Worm (Caenorhabditis elegans) whole organism, young adult: Measurements from ENCODE around the gene lec-11.
A peak's percentile ranks its signal among the peaks of the same experiment; 100 is the strongest.

Source experiments
- B0261.1 ChIP-seq: sonication (generic microtip); optimal IDR thresholded peaks from 2 replicates; lab custom pipeline; 2016; ENCODE audit warnings: mild to moderate bottlenecking, missing genetic modification characterization, moderate library complexity, missing compliant biosample characterization
- F10E7.11 ChIP-seq: sonication (generic microtip); optimal IDR thresholded peaks from 2 replicates; lab custom pipeline; 2017; ENCODE audit warnings: mild to moderate bottlenecking, missing genetic modification characterization, moderate library complexity, missing compliant biosample characterization
- F23B12.7 ChIP-seq: sonication (generic microtip); optimal IDR thresholded peaks from 2 replicates; lab custom pipeline; 2017; ENCODE audit warnings: missing genetic modification characterization, mild to moderate bottlenecking, missing compliant biosample characterization, antibody characterized with exemption, moderate library complexity; ENCODE audit not compliant: insufficient read depth
- F39B2.1 ChIP-seq: fragments of 200-800 bp; sonication (Bioruptor generic); IDR thresholded peaks from 2 replicates; pipeline ENCODE4 v1.3.6; 2022; ENCODE audit warnings: missing genetic modification reagents, missing genetic modification characterization, missing compliant biosample characterization
- F49E8.2 ChIP-seq: sonication (generic microtip); optimal IDR thresholded peaks from 3 replicates; lab custom pipeline; 2017; ENCODE audit warnings: missing genetic modification characterization, mild to moderate bottlenecking, missing compliant biosample characterization, antibody characterized with exemption, moderate library complexity; ENCODE audit not compliant: insufficient read depth
- F52B5.7 ChIP-seq: sonication (generic microtip); optimal IDR thresholded peaks from 2 replicates; lab custom pipeline; 2016; ENCODE audit warnings: mild to moderate bottlenecking, missing genetic modification characterization, missing compliant biosample characterization
- K11D2.4 ChIP-seq: fragments of 200-800 bp; sonication (Bioruptor generic); IDR thresholded peaks from 2 replicates; pipeline ENCODE4 v1.3.6; 2022; ENCODE audit warnings: missing genetic modification reagents, missing genetic modification characterization, missing compliant biosample characterization
- T07F8.4 ChIP-seq: sonication (generic microtip); optimal IDR thresholded peaks from 2 replicates; lab custom pipeline; 2016; ENCODE audit warnings: mild to moderate bottlenecking, missing genetic modification characterization, moderate library complexity, missing compliant biosample characterization
- athp-1 ChIP-seq: sonication (generic microtip); optimal IDR thresholded peaks from 2 replicates; lab custom pipeline; 2017; ENCODE audit warnings: mild to moderate bottlenecking, missing genetic modification characterization, missing compliant biosample characterization
- bed-1 ChIP-seq: fragments of 200-800 bp; sonication (Bioruptor generic); IDR thresholded peaks from 2 replicates; pipeline ENCODE4 v1.3.6; 2022; ENCODE audit warnings: missing genetic modification reagents, missing genetic modification characterization, missing compliant biosample characterization
- ceh-27 ChIP-seq: fragments of 200-800 bp; sonication (Bioruptor generic); optimal IDR thresholded peaks from 2 replicates; lab custom pipeline; 2018; ENCODE audit warnings: mild to moderate bottlenecking, missing genetic modification characterization, moderate library complexity, missing compliant biosample characterization
- ceh-40 ChIP-seq: fragments of 200-800 bp; sonication (Bioruptor generic); IDR thresholded peaks from 2 replicates; pipeline ENCODE4 v1.3.6; 2022; ENCODE audit warnings: missing genetic modification characterization, missing compliant biosample characterization
- die-1 ChIP-seq: sonication (generic microtip); optimal IDR thresholded peaks from 2 replicates; lab custom pipeline; 2016; ENCODE audit warnings: missing genotype, mild to moderate bottlenecking, missing genetic modification characterization, missing compliant biosample characterization
- efl-1 ChIP-seq: fragments of 150-350 bp; optimal IDR thresholded peaks from 2 replicates; lab custom pipeline; 2014; ENCODE audit warnings: missing biosample characterization, missing genetic modification reagents, missing genetic modification characterization
- ekl-4 ChIP-seq: fragments of 200-800 bp; sonication (Bioruptor generic); IDR thresholded peaks from 2 replicates; pipeline ENCODE4 v1.3.6; 2022; ENCODE audit warnings: missing genetic modification reagents, missing genetic modification characterization, missing compliant biosample characterization
- gei-17 ChIP-seq: fragments of 200-800 bp; sonication (Bioruptor generic); optimal IDR thresholded peaks from 2 replicates; lab custom pipeline; 2018; ENCODE audit warnings: mild to moderate bottlenecking, missing genetic modification characterization, missing compliant biosample characterization
- him-1 ChIP-seq: sonication (generic microtip); optimal IDR thresholded peaks from 2 replicates; lab custom pipeline; 2016; ENCODE audit warnings: missing genotype, missing genetic modification reagents, missing genetic modification characterization, missing compliant biosample characterization
- hlh-26 ChIP-seq: fragments of 200-800 bp; sonication (Bioruptor generic); conservative IDR thresholded peaks from 2 replicates; pipeline ENCODE4 v1.3.6; 2022; ENCODE audit warnings: missing genetic modification reagents, missing genetic modification characterization, missing compliant biosample characterization
- hmg-1.2 ChIP-seq: fragments of 200-800 bp; sonication (Bioruptor generic); IDR thresholded peaks from 2 replicates; pipeline ENCODE4 v1.3.6; 2022; ENCODE audit warnings: missing genetic modification reagents, missing genetic modification characterization, missing compliant biosample characterization
- lag-1 ChIP-seq: fragments of 200-800 bp; sonication (Bioruptor generic); IDR thresholded peaks from 2 replicates; pipeline ENCODE4 v1.3.6; 2022; ENCODE audit warnings: missing genetic modification reagents, missing genetic modification characterization, missing compliant biosample characterization
- lin-40 ChIP-seq: sonication (generic microtip); optimal IDR thresholded peaks from 2 replicates; lab custom pipeline; 2016; ENCODE audit warnings: missing genetic modification characterization, mild to moderate bottlenecking, missing compliant biosample characterization, missing genotype, missing genetic modification reagents
- madf-10 ChIP-seq: sonication (generic microtip); optimal IDR thresholded peaks from 2 replicates; lab custom pipeline; 2016; ENCODE audit warnings: mild to moderate bottlenecking, missing genetic modification characterization, missing compliant biosample characterization
- madf-6 ChIP-seq: fragments of 200-800 bp; sonication (Bioruptor generic); IDR thresholded peaks from 2 replicates; pipeline ENCODE4 v1.3.6; 2022; ENCODE audit warnings: missing genetic modification reagents, missing genetic modification characterization, missing compliant biosample characterization
- madf-8 ChIP-seq: fragments of 200-800 bp; sonication (Bioruptor generic); conservative IDR thresholded peaks from 2 replicates; pipeline ENCODE4 v1.3.6; 2022; ENCODE audit warnings: missing genetic modification reagents, missing genetic modification characterization, missing compliant biosample characterization
- mxl-1 ChIP-seq: sonication (generic microtip); optimal IDR thresholded peaks from 2 replicates; lab custom pipeline; 2016; ENCODE audit warnings: missing genetic modification characterization, missing compliant biosample characterization
- nfya-1 ChIP-seq: sonication (generic microtip); optimal IDR thresholded peaks from 2 replicates; lab custom pipeline; 2017; ENCODE audit warnings: antibody characterized with exemption, missing compliant biosample characterization, missing genetic modification characterization, borderline replicate concordance; ENCODE audit not compliant: insufficient read depth
- nfyb-1 ChIP-seq: fragments of 200-800 bp; sonication (Bioruptor generic); IDR thresholded peaks from 2 replicates; pipeline ENCODE4 v1.3.6; 2022; ENCODE audit warnings: missing genetic modification reagents, missing genetic modification characterization, missing compliant biosample characterization
- nhr-120 ChIP-seq: fragments of 200-800 bp; sonication (Bioruptor generic); IDR thresholded peaks from 2 replicates; pipeline ENCODE4 v1.3.6; 2022; ENCODE audit warnings: missing genetic modification characterization, missing compliant biosample characterization
- nhr-179 ChIP-seq: sonication (generic microtip); optimal IDR thresholded peaks from 2 replicates; lab custom pipeline; 2016; ENCODE audit warnings: mild to moderate bottlenecking, missing genetic modification characterization, missing compliant biosample characterization
- nhr-90 ChIP-seq: sonication (generic microtip); optimal IDR thresholded peaks from 2 replicates; lab custom pipeline; 2016; ENCODE audit warnings: missing genotype, mild to moderate bottlenecking, missing genetic modification characterization, missing compliant biosample characterization
- pha-4 ChIP-seq: fragments of 150-350 bp; sonication (generic microtip); optimal IDR thresholded peaks from 2 replicates; lab custom pipeline; 2014; ENCODE audit warnings: missing biosample characterization, missing genetic modification reagents, missing genetic modification characterization
- repo-1 ChIP-seq: sonication (generic microtip); optimal IDR thresholded peaks from 2 replicates; lab custom pipeline; 2017; ENCODE audit warnings: mild to moderate bottlenecking, missing genetic modification characterization, missing compliant biosample characterization
- rpc-1 ChIP-seq, 2 experiments: fragments of 150-350 bp in 1 of 2; sonication (generic microtip) in 1 of 2; optimal IDR thresholded peaks; 2 replicates each; lab custom pipeline; 2014 to 2018; ENCODE audit warnings: missing biosample characterization in 1 of 2, missing genetic modification characterization in 1 of 2, missing genetic modification reagents in 1 of 2, missing genotype in 1 of 2
- sdz-38 ChIP-seq: sonication (generic microtip); optimal IDR thresholded peaks from 2 replicates; lab custom pipeline; 2016; ENCODE audit warnings: missing genotype, missing genetic modification characterization, missing compliant biosample characterization
- snpc-1.1 ChIP-seq: sonication (generic microtip); optimal IDR thresholded peaks from 2 replicates; lab custom pipeline; 2017; ENCODE audit warnings: missing genetic modification characterization, mild to moderate bottlenecking, missing compliant biosample characterization, antibody characterized with exemption, moderate library complexity, missing genotype, missing genetic modification reagents; ENCODE audit not compliant: insufficient read depth
- snpc-4 ChIP-seq, 5 experiments: fragments of 150-350 bp in 1 of 5; sonication (generic microtip) in 4 of 5; optimal IDR thresholded peaks; 2 replicates each; lab custom pipeline; 2014 to 2018; ENCODE audit warnings: missing genetic modification characterization in 5 of 5, missing biosample characterization in 3 of 5, antibody characterized with exemption in 2 of 5, mild to moderate bottlenecking in 2 of 5, missing compliant biosample characterization in 2 of 5, missing genotype in 2 of 5, moderate library complexity in 2 of 5, missing genetic modification reagents in 1 of 5
- sptf-2 ChIP-seq: fragments of 200-800 bp; sonication (Bioruptor generic); optimal IDR thresholded peaks from 2 replicates; lab custom pipeline; 2018; ENCODE audit warnings: mild to moderate bottlenecking, missing genetic modification characterization, missing compliant biosample characterization
- tbp1 ChIP-seq: fragments of 200-800 bp; sonication (Bioruptor generic); optimal IDR thresholded peaks from 2 replicates; lab custom pipeline; 2018; ENCODE audit warnings: mild to moderate bottlenecking, missing genetic modification characterization, missing compliant biosample characterization
- unc-62 ChIP-seq: fragments of 150-350 bp; optimal IDR thresholded peaks from 2 replicates; lab custom pipeline; 2014; ENCODE audit warnings: missing biosample characterization, missing genetic modification reagents, missing genetic modification characterization
- xnd-1 ChIP-seq: sonication (generic microtip); optimal IDR thresholded peaks from 2 replicates; lab custom pipeline; 2016; ENCODE audit warnings: missing genotype, missing genetic modification reagents, missing genetic modification characterization, missing compliant biosample characterization
- zfh-2 ChIP-seq: fragments of 200-800 bp; sonication (Bioruptor generic); conservative IDR thresholded peaks from 2 replicates; pipeline ENCODE4 v1.3.6; 2022; ENCODE audit warnings: missing genetic modification reagents, missing genetic modification characterization, missing compliant biosample characterization
- ztf-18 ChIP-seq: sonication (generic microtip); optimal IDR thresholded peaks from 2 replicates; lab custom pipeline; 2016; ENCODE audit warnings: missing genotype, mild to moderate bottlenecking, missing genetic modification characterization, missing compliant biosample characterization
- ztf-26 ChIP-seq: sonication (generic microtip); optimal IDR thresholded peaks from 2 replicates; lab custom pipeline; 2017; ENCODE audit warnings: missing genetic modification characterization, missing compliant biosample characterization

lec-11 gene

DNA sequence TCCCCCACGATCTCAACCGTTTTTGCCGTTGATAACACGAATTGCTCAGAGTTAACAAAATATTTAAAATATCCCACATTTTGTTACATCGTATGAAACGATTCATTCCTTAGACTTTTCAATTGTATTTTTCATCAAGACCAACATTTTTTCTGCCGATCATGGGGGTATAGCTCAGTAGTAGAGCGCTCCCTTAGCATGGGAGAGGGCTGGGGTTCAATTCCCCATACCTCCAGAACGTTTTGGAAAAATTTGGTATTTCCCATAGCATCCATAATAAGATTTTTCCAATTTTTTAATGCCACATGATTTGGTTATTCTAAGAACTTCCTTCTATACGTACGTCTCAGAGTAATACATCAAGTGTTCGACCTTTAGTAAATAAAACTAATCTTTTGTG, 27.9 kb downstream of the lec-11 start:
- TF ChIP-seq madf-10 (tag; lab: Kevin White, UChicago) (no peak), sptf-2 (GFP tag; lab: Kevin White, UChicago) (no peak), T07F8.4 (tag; lab: Kevin White, UChicago) (no peak), F23B12.7 (tag; lab: Kevin White, UChicago) (no peak), nhr-179 (tag; lab: Kevin White, UChicago) (no peak), die-1 (tag; lab: Kevin White, UChicago) (no peak), snpc-4 (GFP tag; optimal IDR thresholded peaks at IDR 0.05; lab: Kevin White, UChicago) (no peak), snpc-4 (tag; optimal IDR thresholded peaks at IDR 0.05; lab: Kevin White, UChicago) (peak in 1 of 4 experiments; percentile 71), F10E7.11 (tag; lab: Kevin White, UChicago) (no peak), bed-1 (no peak), ceh-40 (no peak), rpc-1 (optimal IDR thresholded peaks at IDR 0.05; lab: Kevin White, UChicago) (peak; percentile 33), rpc-1 (tag; optimal IDR thresholded peaks at IDR 0.05; lab: Kevin White, UChicago) (peak; percentile 76), him-1 (peak; percentile 32), hmg-1.2 (GFP tag; lab: Robert Waterston, UW) (no peak), madf-6 (GFP tag; lab: Robert Waterston, UW) (no peak), B0261.1 (tag; lab: Kevin White, UChicago) (peak; percentile 39), tbp1 (peak; percentile 73)
- TF ChIP-seq, all 124 proteins: peak for 5

DNA sequence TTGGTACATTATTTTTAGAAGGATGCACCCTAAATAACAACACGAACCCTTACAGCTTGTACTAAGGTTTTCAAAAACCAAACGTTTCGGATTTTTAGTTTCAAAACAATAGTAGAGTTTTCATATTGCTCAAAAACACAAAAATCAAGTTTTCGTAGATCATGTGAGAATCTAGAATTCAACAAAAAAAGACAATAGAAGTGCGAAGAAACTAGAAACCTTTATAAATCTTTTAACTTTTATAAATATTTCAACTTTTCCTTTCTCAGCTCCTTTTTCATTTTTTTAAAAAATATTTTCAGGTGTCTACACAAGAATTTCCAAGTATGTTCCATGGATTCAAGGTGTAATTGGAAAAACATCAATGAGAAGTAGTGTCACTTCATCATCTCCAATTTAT, 29.5 kb downstream of the lec-11 start, which contains the start of gene best-9:
TSS of gene best-9 (plus strand) at position 301 of the 400 bp plus-strand sequence.
- no peak for TF ChIP-seq snpc-1.1 (tag; lab: Kevin White, UChicago)

DNA sequence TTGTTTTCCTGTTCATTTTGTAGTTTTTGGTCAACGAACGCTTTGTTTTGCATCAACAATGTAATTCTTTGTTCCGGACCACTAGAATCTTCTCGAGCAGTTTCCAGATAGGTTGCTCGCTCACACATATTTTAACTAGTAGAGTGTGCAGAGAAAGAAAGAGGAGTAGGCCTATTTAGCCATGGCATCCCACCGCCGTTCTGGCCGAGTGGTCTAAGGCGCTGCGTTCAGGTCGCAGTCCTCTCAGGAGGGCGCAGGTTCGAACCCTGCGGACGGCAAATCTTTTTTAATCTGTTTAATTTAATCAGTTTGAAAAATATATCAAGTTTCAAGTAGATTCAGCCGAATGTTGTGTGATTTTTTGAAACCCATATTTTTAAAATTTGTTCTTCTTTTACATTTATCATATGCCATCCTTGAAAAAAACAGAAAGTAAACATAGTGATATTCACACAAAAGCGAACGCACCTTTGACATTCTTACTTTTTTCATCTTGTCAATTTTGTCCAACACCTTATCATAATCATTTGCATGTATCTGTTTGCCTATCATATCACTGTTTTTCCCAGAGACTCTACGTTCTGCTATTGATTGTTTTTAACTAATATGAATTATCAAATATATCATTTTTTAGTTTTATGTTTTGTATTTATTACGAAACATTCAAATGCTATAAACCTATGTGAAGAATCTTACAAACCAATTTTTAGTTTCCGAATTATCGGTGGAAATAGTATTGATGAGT, 33.2 kb downstream of the lec-11 start, which contains the start of gene try-3:
TSS of gene try-3 (plus strand) at position 532 of the 745 bp plus-strand sequence.
- TF ChIP-seq F39B2.1 (GFP tag; lab: Robert Waterston, UW) (no peak), repo-1 (tag; lab: Kevin White, UChicago) (no peak), ztf-18 (tag; lab: Kevin White, UChicago) (peak; percentile 66), mxl-1 (peak; percentile 54), lin-40 (peak; percentile 56), unc-62 (GFP tag; lab: Kevin White, UChicago) (no peak), nfyb-1 (GFP tag; lab: Robert Waterston, UW) (peak; percentile 80), madf-10 (tag; lab: Kevin White, UChicago) (peak; percentile 51), gei-17 (GFP tag; lab: Kevin White, UChicago) (no peak), F52B5.7 (tag; lab: Kevin White, UChicago) (peak; percentile 75), ekl-4 (GFP tag; lab: Robert Waterston, UW) (peak; percentile 71), hlh-26 (GFP tag; lab: Robert Waterston, UW) (no peak), madf-8 (GFP tag; lab: Robert Waterston, UW) (peak; percentile 42), nfya-1 (tag; lab: Kevin White, UChicago) (no peak), B0261.1 (tag; lab: Kevin White, UChicago) (peak; percentile 89), athp-1 (peak; percentile 65), nhr-90 (tag; lab: Kevin White, UChicago) (peak; percentile 71), xnd-1 (no peak), sdz-38 (tag; lab: Kevin White, UChicago) (no peak), pha-4 (no peak), zfh-2 (GFP tag; lab: Robert Waterston, UW) (no peak), K11D2.4 (GFP tag; lab: Robert Waterston, UW) (peak; percentile 78), sptf-2 (GFP tag; lab: Kevin White, UChicago) (peak; percentile 61), ztf-26 (tag; lab: Kevin White, UChicago) (peak; percentile 42), efl-1 (no peak), ceh-27 (GFP tag; lab: Kevin White, UChicago) (peak; percentile 73), lag-1 (no peak), F49E8.2 (tag; lab: Kevin White, UChicago) (peak; percentile 76), nhr-120 (no peak)
